Fruit fly (Drosophila melanogaster): Measurements from ENCODE around the gene CG33635.
A peak's percentile ranks its signal among the peaks of the same experiment; 100 is the strongest.

Gene CG33635

DNA sequence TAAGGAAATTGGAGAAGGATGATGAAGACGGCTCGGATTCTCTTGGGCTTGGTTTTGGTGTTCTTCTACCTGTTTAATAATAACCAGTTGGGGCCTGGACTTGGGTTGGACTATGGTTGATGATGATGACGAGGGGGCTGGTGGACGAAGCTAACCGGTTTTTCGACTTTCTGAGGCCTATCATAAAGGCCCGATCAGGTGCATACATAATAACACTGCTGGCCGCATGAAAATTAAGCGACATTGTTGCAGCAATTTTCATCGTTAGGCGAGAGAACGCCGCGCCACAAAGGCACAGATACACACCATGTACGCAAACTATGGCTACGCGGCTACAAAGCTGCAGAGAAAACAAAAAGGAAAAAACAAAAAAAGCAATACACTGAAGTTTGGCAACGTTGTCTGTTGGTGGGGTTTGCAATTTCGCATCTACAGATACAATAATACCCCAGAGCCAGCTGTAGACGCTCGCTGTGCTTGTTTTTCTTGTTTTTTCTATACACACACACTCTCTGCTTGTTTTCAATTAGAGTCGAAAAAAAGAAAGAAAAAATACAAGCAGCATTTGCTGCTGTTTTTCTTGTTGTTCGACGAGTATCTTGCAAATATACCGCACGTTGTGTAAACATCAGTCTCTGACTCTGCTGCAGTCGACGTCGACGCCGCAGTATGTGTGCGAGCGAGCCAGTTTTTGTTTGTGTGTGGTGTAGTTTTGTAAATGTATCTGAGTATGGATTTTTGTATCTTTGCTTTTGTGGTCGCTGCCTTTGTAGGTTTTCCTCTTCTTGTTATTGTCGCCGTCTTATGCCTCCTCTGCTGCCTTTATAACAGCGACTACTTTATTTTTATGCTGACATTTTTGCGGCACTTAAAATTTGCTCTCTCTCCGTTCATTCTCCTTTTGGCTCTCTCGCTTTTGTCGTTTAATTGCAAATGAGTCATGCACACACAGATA is 7.9 kb upstream of the CG33635 start (continued):
- peak; percentile 21 for TF ChIP-seq psq (GFP tag; optimal IDR thresholded peaks at IDR 0.05)
- TF ChIP-seq yki (optimal IDR thresholded peaks at IDR 0.05) = no peak
- TF ChIP-seq Sin3A (optimal IDR thresholded peaks at IDR 0.05) = no peak
- TF ChIP-seq pzg (GFP tag; optimal IDR thresholded peaks at IDR 0.05) = no peak
- TF ChIP-seq HmgZ (tag; optimal IDR thresholded peaks at IDR 0.05) = peak; percentile 89
- TF ChIP-seq pfk (GFP tag; optimal IDR thresholded peaks at IDR 0.05) = peak; percentile 75
- TF ChIP-seq CG1024 (GFP tag; IDR thresholded peaks at IDR 0.05) = no peak
- peak; percentile 27 for TF ChIP-seq CG30403 (GFP tag; optimal IDR thresholded peaks at IDR 0.05)
- peak; percentile 96 for TF ChIP-seq B-H2 (GFP tag; optimal IDR thresholded peaks at IDR 0.05)
- TF ChIP-seq Rfx (GFP tag; IDR thresholded peaks at IDR 0.05) = no peak
- TF ChIP-seq ci (GFP tag; IDR thresholded peaks at IDR 0.05) = no peak
- TF ChIP-seq h (optimal IDR thresholded peaks at IDR 0.05) = no peak
- TF ChIP-seq sna (GFP tag; IDR thresholded peaks at IDR 0.05; ENCODE audit: partially characterized antibody) = no peak
- no peak for TF ChIP-seq CG8359 (GFP tag; optimal IDR thresholded peaks at IDR 0.05; ENCODE audit: borderline replicate concordance)
- TF ChIP-seq phol (tag; optimal IDR thresholded peaks at IDR 0.05) = no peak
- no peak for TF ChIP-seq CG9797 (GFP tag; optimal IDR thresholded peaks at IDR 0.05)
- TF ChIP-seq CG15479 (GFP tag; optimal IDR thresholded peaks at IDR 0.05) = peak; percentile 87
- TF ChIP-seq CG2202 (tag; optimal IDR thresholded peaks at IDR 0.05) = peak; percentile 57
- peak; percentile 90 for TF ChIP-seq CG4328 (GFP tag; optimal IDR thresholded peaks at IDR 0.05)
- TF ChIP-seq Mes4 (GFP tag; optimal IDR thresholded peaks at IDR 0.05) = peak; percentile 49
- TF ChIP-seq so (GFP tag; IDR thresholded peaks at IDR 0.05) = no peak
- peak; percentile 67 for TF ChIP-seq wek (GFP tag; optimal IDR thresholded peaks at IDR 0.05)
- no peak for TF ChIP-seq CG8944 (GFP tag; optimal IDR thresholded peaks at IDR 0.05)
- no peak for TF ChIP-seq Xrp1 (GFP tag; IDR thresholded peaks at IDR 0.05)
- no peak for TF ChIP-seq CG7928 (GFP tag; optimal IDR thresholded peaks at IDR 0.05)
- TF ChIP-seq bigmax (GFP tag; optimal IDR thresholded peaks at IDR 0.05) = peak; percentile 58
- TF ChIP-seq CG10462 (GFP tag; optimal IDR thresholded peaks at IDR 0.05) = no peak
- TF ChIP-seq Fer3 (tag; optimal IDR thresholded peaks at IDR 0.05) = peak; percentile 72
- TF ChIP-seq CG6791 (GFP tag; IDR thresholded peaks at IDR 0.05; ENCODE audit: partially characterized antibody) = no peak
- TF ChIP-seq Gug (GFP tag; IDR thresholded peaks at IDR 0.05) = no peak
- no peak for TF ChIP-seq CG2199 (GFP tag; IDR thresholded peaks at IDR 0.05)
- TF ChIP-seq Mrtf (GFP tag; IDR thresholded peaks at IDR 0.05) = no peak
- TF ChIP-seq CG14050 (GFP tag; IDR thresholded peaks at IDR 0.05) = no peak
- peak; percentile 99 for TF ChIP-seq sqz (GFP tag; optimal IDR thresholded peaks at IDR 0.05)
- no peak for TF ChIP-seq unc-4 (GFP tag; IDR thresholded peaks at IDR 0.05; ENCODE audit: partially characterized antibody)
- TF ChIP-seq pnt (GFP tag; optimal IDR thresholded peaks at IDR 0.05) = no peak
- no peak for TF ChIP-seq ken (GFP tag; IDR thresholded peaks at IDR 0.05)
- TF ChIP-seq luna (GFP tag; optimal IDR thresholded peaks at IDR 0.05) = no peak
- TF ChIP-seq CG12236 (GFP tag; optimal IDR thresholded peaks at IDR 0.05) = peak; percentile 59
- no peak for TF ChIP-seq Lim3 (GFP tag; IDR thresholded peaks at IDR 0.05)
- TF ChIP-seq PHDP (tag; optimal IDR thresholded peaks at IDR 0.05) = peak; percentile 81
- TF ChIP-seq CG16813 (GFP tag; IDR thresholded peaks at IDR 0.05; ENCODE audit: partially characterized antibody) = no peak
- TF ChIP-seq Bgb (GFP tag; IDR thresholded peaks at IDR 0.05; ENCODE audit: partially characterized antibody) = no peak
- TF ChIP-seq insv (GFP tag; optimal IDR thresholded peaks at IDR 0.05) = peak in 1 of 2 experiments; percentile 72
- peak; percentile 65 for TF ChIP-seq CG2120 (GFP tag; optimal IDR thresholded peaks at IDR 0.05)
- peak; percentile 82 for TF ChIP-seq CG31365 (tag; optimal IDR thresholded peaks at IDR 0.05)
- no peak for TF ChIP-seq Tbp (GFP tag; optimal IDR thresholded peaks at IDR 0.05)
- peak; percentile 86 for TF ChIP-seq odd (GFP tag; optimal IDR thresholded peaks at IDR 0.05)
- TF ChIP-seq CrebB (tag; optimal IDR thresholded peaks at IDR 0.05) = peak; percentile 88
- peak; percentile 97 for TF ChIP-seq corto (GFP tag; optimal IDR thresholded peaks at IDR 0.05)
